Worm (Caenorhabditis elegans): ENCODE data around the gene cng-3.

ce11 chrIV:9432327-9432726, 48.5 kb downstream of the cng-3 start:
- no peak for TF ChIP-seq lsy-2 (tag; optimal IDR thresholded peaks at IDR 0.05)
- no peak for TF ChIP-seq nhr-23 (tag; optimal IDR thresholded peaks at IDR 0.05)
- TF ChIP-seq egl-27 (tag; optimal IDR thresholded peaks at IDR 0.05), result no peak
- no peak for TF ChIP-seq ama-1 (optimal IDR thresholded peaks at IDR 0.05)
- TF ChIP-seq unc-39 (tag; optimal IDR thresholded peaks at IDR 0.05), result no peak
- no peak for TF ChIP-seq R02D3.7 (tag; optimal IDR thresholded peaks at IDR 0.05)
- no peak for TF ChIP-seq mdl-1 (tag; optimal IDR thresholded peaks at IDR 0.05)
- TF ChIP-seq snpc-4 (tag; optimal IDR thresholded peaks at IDR 0.05), result no peak
- TF ChIP-seq elt-3 (tag; optimal IDR thresholded peaks at IDR 0.05), result no peak
- TF ChIP-seq fos-1 (tag; optimal IDR thresholded peaks at IDR 0.05), result no peak
- no peak for TF ChIP-seq nhr-11 (tag; optimal IDR thresholded peaks at IDR 0.05)
- TF ChIP-seq elt-1 (tag; optimal IDR thresholded peaks at IDR 0.05), result no peak
- no peak for TF ChIP-seq lin-13 (GFP tag; optimal IDR thresholded peaks at IDR 0.05)
- no peak for TF ChIP-seq nhr-237 (tag; optimal IDR thresholded peaks at IDR 0.05)
